Worm (Caenorhabditis elegans) whole organism, mixed stage, embryonic: Measurements from ENCODE around the gene K08F9.4.

Experiments
- blmp-1 ChIP-seq: fragments of 150-350 bp; optimal IDR thresholded peaks from 2 replicates; lab custom pipeline; 2014; ENCODE audit warnings: missing biosample characterization, missing genetic modification characterization
- ces-1 ChIP-seq: fragments of 150-350 bp; optimal IDR thresholded peaks from 2 replicates; lab custom pipeline; 2014; ENCODE audit warnings: missing biosample characterization, missing genetic modification reagents, missing genetic modification characterization
- elt-1 ChIP-seq: sonication (generic microtip); optimal IDR thresholded peaks from 2 replicates; lab custom pipeline; 2017; ENCODE audit warnings: missing genetic modification characterization, mild to moderate bottlenecking, missing compliant biosample characterization, antibody characterized with exemption, moderate library complexity, borderline replicate concordance; ENCODE audit not compliant: insufficient read depth
- elt-3 ChIP-seq: fragments of 150-350 bp; optimal IDR thresholded peaks from 2 replicates; lab custom pipeline; 2014; ENCODE audit warnings: missing biosample characterization, missing genetic modification characterization
- flh-1 ChIP-seq: fragments of 200-800 bp; sonication (Bioruptor generic); optimal IDR thresholded peaks from 2 replicates; lab custom pipeline; 2018; ENCODE audit warnings: mild to moderate bottlenecking, missing genetic modification characterization, moderate library complexity, missing compliant biosample characterization
- lin-13 ChIP-seq: fragments of 150-350 bp; optimal IDR thresholded peaks from 2 replicates; lab custom pipeline; 2014; ENCODE audit warnings: missing biosample characterization, missing genetic modification characterization
- mls-2 ChIP-seq: sonication (generic microtip); optimal IDR thresholded peaks from 2 replicates; lab custom pipeline; 2016; ENCODE audit warnings: mild to moderate bottlenecking, missing genetic modification characterization, moderate library complexity, missing compliant biosample characterization
- nhr-237 ChIP-seq: fragments of 150-350 bp; optimal IDR thresholded peaks from 2 replicates; lab custom pipeline; 2014; ENCODE audit warnings: missing biosample characterization, missing genetic modification characterization
- nhr-76 ChIP-seq: sonication (generic microtip); optimal IDR thresholded peaks from 2 replicates; lab custom pipeline; 2017; ENCODE audit warnings: missing biosample characterization, missing genetic modification characterization
- pha-4 ChIP-seq: fragments of 150-350 bp; optimal IDR thresholded peaks from 2 replicates; lab custom pipeline; 2018; ENCODE audit warnings: missing biosample characterization, missing genetic modification reagents, missing genetic modification characterization
- sem-2 ChIP-seq: fragments of 200-800 bp; sonication (Bioruptor generic); optimal IDR thresholded peaks from 2 replicates; lab custom pipeline; 2018; ENCODE audit warnings: mild to moderate bottlenecking, missing genetic modification characterization, missing compliant biosample characterization
- unc-39 ChIP-seq: fragments of 150-350 bp; optimal IDR thresholded peaks from 2 replicates; lab custom pipeline; 2014; ENCODE audit warnings: missing biosample characterization, missing genetic modification characterization

DNA sequence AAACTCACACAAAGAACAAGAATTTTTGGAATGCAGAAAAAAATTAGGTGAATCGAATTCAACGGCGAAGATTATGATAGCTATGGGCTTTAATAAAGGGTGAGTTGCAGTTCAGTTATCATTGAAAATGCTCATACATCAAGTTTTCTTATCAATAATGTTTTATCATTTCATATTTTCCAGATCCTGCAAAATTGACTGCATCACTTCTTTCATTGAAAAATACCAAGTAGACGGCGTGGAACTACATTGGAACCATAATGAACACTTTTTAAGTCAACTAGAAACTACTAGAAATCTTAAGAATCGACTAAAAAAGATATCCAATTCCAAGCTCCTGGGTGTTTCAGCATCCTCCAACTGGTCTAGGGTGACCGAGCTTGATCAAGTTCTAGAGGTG, 534 bp upstream of the K08F9.4 start, which contains the start of gene K08F9.1:
- no peak for TF ChIP-seq sem-2 (GFP tag; lab: Kevin White, UChicago)
- no peak for TF ChIP-seq unc-39 (tag; lab: Kevin White, UChicago)
- TF ChIP-seq ces-1: no peak
- no peak for TF ChIP-seq nhr-76
- no peak for TF ChIP-seq mls-2 (tag; lab: Kevin White, UChicago)
- no peak for TF ChIP-seq lin-13 (tag; lab: Kevin White, UChicago)
- TF ChIP-seq pha-4 (tag; lab: Kevin White, UChicago): no peak
- no peak for TF ChIP-seq blmp-1 (tag; lab: Kevin White, UChicago)
- no peak for TF ChIP-seq elt-3 (tag; lab: Kevin White, UChicago)
- no peak for TF ChIP-seq elt-1 (tag; lab: Kevin White, UChicago)
- TF ChIP-seq flh-1: no peak
- TF ChIP-seq nhr-237 (tag; lab: Kevin White, UChicago): no peak
